Fruit fly (Drosophila melanogaster): ENCODE measurements around the gene Mt2.

The Mt2 gene

DNA sequence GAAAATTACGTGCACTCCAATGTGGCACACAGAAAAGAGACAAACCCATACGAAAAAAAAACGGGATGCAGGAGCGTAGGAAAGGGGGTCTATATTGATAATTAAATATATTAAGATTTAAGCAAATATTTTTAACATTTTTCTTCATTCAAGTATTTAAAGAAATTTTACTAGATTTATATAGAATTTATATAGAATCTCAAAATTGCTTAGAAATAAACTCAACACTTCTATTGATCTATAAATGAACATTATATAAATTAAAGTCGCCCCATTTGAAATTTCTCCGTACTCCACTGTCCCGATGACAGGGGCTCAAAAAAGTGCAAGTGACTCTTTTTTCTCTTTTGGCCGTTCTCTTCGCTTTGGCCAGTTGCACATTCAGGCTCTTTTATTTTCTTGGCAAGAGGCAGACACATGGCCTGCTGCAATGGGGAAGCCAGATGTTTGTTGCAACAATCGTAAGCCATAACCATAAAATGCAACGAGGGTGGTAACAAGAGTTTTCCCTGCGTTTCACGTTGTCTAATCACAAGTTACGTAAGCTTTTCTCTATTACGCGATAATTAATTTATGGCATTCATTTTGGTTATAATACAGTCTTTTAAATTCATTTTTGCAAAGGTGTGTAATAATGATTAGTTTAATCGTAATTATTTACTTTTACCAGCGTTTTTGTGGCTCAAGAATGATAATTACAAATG, 30.5 kb upstream of the Mt2 start (continued):
- TF ChIP-seq lbe (GFP tag; optimal IDR thresholded peaks at IDR 0.05): peak; percentile 71
- TF ChIP-seq CG6813 (GFP tag; optimal IDR thresholded peaks at IDR 0.05): peak; percentile 35
- no peak for TF ChIP-seq CG13296 (GFP tag; optimal IDR thresholded peaks at IDR 0.05)
- TF ChIP-seq dmrt11E (tag; optimal IDR thresholded peaks at IDR 0.05): peak; percentile 83
- no peak for TF ChIP-seq Myb (GFP tag; optimal IDR thresholded peaks at IDR 0.05)
- peak; percentile 32 for TF ChIP-seq az2 (GFP tag; optimal IDR thresholded peaks at IDR 0.05)
- no peak for TF ChIP-seq Max (GFP tag; optimal IDR thresholded peaks at IDR 0.05)
- no peak for TF ChIP-seq CG6765 (GFP tag; optimal IDR thresholded peaks at IDR 0.05)
- TF ChIP-seq ssp (GFP tag; IDR thresholded peaks at IDR 0.05): no peak
- no peak for TF ChIP-seq CG1792 (GFP tag; optimal IDR thresholded peaks at IDR 0.05)
- TF ChIP-seq lola (GFP tag; optimal IDR thresholded peaks at IDR 0.05): peak in 1 of 3 experiments; percentile 74
- TF ChIP-seq CG4424 (GFP tag; optimal IDR thresholded peaks at IDR 0.05): peak; percentile 26
- TF ChIP-seq CG18476 (GFP tag; optimal IDR thresholded peaks at IDR 0.05): peak; percentile 92
- TF ChIP-seq ara (GFP tag; IDR thresholded peaks at IDR 0.05): no peak
- TF ChIP-seq Ptx1 (GFP tag; IDR thresholded peaks at IDR 0.05): 0 out of 2 replicates have a peak, but pooled peaks have one; percentile 5
- no peak for TF ChIP-seq CG11456 (GFP tag; IDR thresholded peaks at IDR 0.05)
- no peak for TF ChIP-seq CG1832 (GFP tag; optimal IDR thresholded peaks at IDR 0.05)
- TF ChIP-seq CG11695 (GFP tag; IDR thresholded peaks at IDR 0.05): no peak
- TF ChIP-seq fd96Cb (tag; optimal IDR thresholded peaks at IDR 0.05): peak; percentile 37
- no peak for TF ChIP-seq CG2199 (GFP tag; IDR thresholded peaks at IDR 0.05)
- TF ChIP-seq Drgx (GFP tag; IDR thresholded peaks at IDR 0.05): peak; percentile 94
- no peak for TF ChIP-seq Rx (GFP tag; IDR thresholded peaks at IDR 0.05)
- TF ChIP-seq usp (GFP tag; optimal IDR thresholded peaks at IDR 0.05): no peak
- no peak for TF ChIP-seq tx (GFP tag; optimal IDR thresholded peaks at IDR 0.05)
- TF ChIP-seq CG7987 (GFP tag; optimal IDR thresholded peaks at IDR 0.05): no peak
- TF ChIP-seq CG16815 (GFP tag; optimal IDR thresholded peaks at IDR 0.05): peak; percentile 33
- TF ChIP-seq Mes4 (GFP tag; optimal IDR thresholded peaks at IDR 0.05): no peak

- TF ChIP-seq CG15269 (tag; optimal IDR thresholded peaks at IDR 0.05): no peak
- TF ChIP-seq nom (GFP tag; optimal IDR thresholded peaks at IDR 0.05): peak; percentile 55
- TF ChIP-seq Blimp-1 (GFP tag; optimal IDR thresholded peaks at IDR 0.05): peak; percentile 53
- TF ChIP-seq insv (GFP tag; optimal IDR thresholded peaks at IDR 0.05): no peak
- peak in 1 of 2 experiments; percentile 11 for TF ChIP-seq Trl (optimal IDR thresholded peaks at IDR 0.05)
- TF ChIP-seq Trl (GFP tag; optimal IDR thresholded peaks at IDR 0.05): no peak
- no peak for TF ChIP-seq salm (tag; optimal IDR thresholded peaks at IDR 0.05)
- TF ChIP-seq Atf-2 (GFP tag; optimal IDR thresholded peaks at IDR 0.05): no peak
- TF ChIP-seq CG16779 (GFP tag; IDR thresholded peaks at IDR 0.05): no peak
These were observed 29.6 kb upstream of the Mt2 start, which contains the start of gene firl for dm6 chr2L:12066617-12067251. Gene firl (minus strand): TSS chr2L:12066775.

DNA sequence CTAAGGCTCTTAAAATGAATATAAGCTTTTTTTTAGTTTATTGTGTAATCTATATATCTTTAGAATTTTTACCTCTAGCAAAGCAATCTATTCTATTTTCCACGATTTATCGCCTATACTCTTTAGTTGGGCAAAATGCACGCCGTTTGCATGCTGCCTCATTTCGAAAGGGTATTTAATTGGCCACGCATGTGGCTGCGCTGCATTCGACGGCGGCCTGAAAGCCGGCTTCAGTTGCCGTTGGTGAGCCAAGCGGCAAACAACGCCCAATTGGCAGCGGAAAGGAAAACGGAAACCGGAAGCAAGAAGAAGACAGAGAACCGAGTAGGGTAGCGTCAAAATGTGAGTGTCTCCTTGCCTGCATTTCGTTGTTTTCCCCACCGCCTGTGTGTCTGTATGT, 20.5 kb upstream of the Mt2 start, which contains the start of gene CG14947:
TSS of gene CG14947 (plus strand) at position 251 of the 400 bp plus-strand sequence.
- TF ChIP-seq Ets97D (GFP tag; optimal IDR thresholded peaks at IDR 0.05) (peak; percentile 76), CG10431 (GFP tag; optimal IDR thresholded peaks at IDR 0.05) (peak; percentile 2), CG7271 (tag; optimal IDR thresholded peaks at IDR 0.05) (peak; percentile 90), CG33557 (GFP tag; optimal IDR thresholded peaks at IDR 0.05) (peak; percentile 10), danr (GFP tag; IDR thresholded peaks at IDR 0.05) (no peak), CG3838 (GFP tag; optimal IDR thresholded peaks at IDR 0.05) (no peak), CG17385 (GFP tag; optimal IDR thresholded peaks at IDR 0.05) (peak; percentile 59), prd (optimal IDR thresholded peaks at IDR 0.05) (no peak), prd (GFP tag; IDR thresholded peaks at IDR 0.05) (peak; percentile 63; the same call in 1 of the 3 replicates), CG15479 (GFP tag; optimal IDR thresholded peaks at IDR 0.05) (peak; percentile 39), Xbp1 (GFP tag; optimal IDR thresholded peaks at IDR 0.05) (peak; percentile 13), Nf-YA (GFP tag; IDR thresholded peaks at IDR 0.05) (0 out of 2 replicates have a peak, but pooled peaks have one; percentile 25), CG11560 (tag; IDR thresholded peaks at IDR 0.05) (no peak)
